Worm (Caenorhabditis elegans) whole organism, young adult: Measurements from ENCODE around the gene bca-1.
A peak's percentile ranks its signal among the peaks of the same experiment; 100 is the strongest.

Experiments used
- B0019.2 ChIP-seq: fragments of 200-800 bp; sonication (Bioruptor generic); conservative IDR thresholded peaks from 2 replicates; pipeline ENCODE4 v1.3.6; 2022; ENCODE audit warnings: missing genetic modification reagents, missing genetic modification characterization, missing compliant biosample characterization
- B0035.1 ChIP-seq: sonication (generic microtip); optimal IDR thresholded peaks from 2 replicates; lab custom pipeline; 2016; ENCODE audit warnings: missing genetic modification characterization, mild to moderate bottlenecking, missing compliant biosample characterization, missing genotype, missing genetic modification reagents
- C17E4.6 ChIP-seq: fragments of 200-800 bp; sonication (Bioruptor generic); IDR thresholded peaks from 2 replicates; pipeline ENCODE4 v1.3.6; 2022; ENCODE audit warnings: missing genetic modification reagents, missing genetic modification characterization, missing compliant biosample characterization
- F23B12.7 ChIP-seq: sonication (generic microtip); optimal IDR thresholded peaks from 2 replicates; lab custom pipeline; 2017; ENCODE audit warnings: missing genetic modification characterization, mild to moderate bottlenecking, missing compliant biosample characterization, antibody characterized with exemption, moderate library complexity; ENCODE audit not compliant: insufficient read depth
- F33H1.4 ChIP-seq: fragments of 200-800 bp; sonication (Bioruptor generic); IDR thresholded peaks from 2 replicates; pipeline ENCODE4 v1.3.6; 2022; ENCODE audit warnings: missing genetic modification reagents, missing genetic modification characterization, missing compliant biosample characterization
- K12H6.12 ChIP-seq: fragments of 200-800 bp; sonication (Bioruptor generic); optimal IDR thresholded peaks from 2 replicates; lab custom pipeline; 2018; ENCODE audit warnings: mild to moderate bottlenecking, missing genetic modification characterization, missing compliant biosample characterization
- T07F8.4 ChIP-seq: sonication (generic microtip); optimal IDR thresholded peaks from 2 replicates; lab custom pipeline; 2016; ENCODE audit warnings: mild to moderate bottlenecking, missing genetic modification characterization, moderate library complexity, missing compliant biosample characterization
- Y53G8AR.9 ChIP-seq: fragments of 200-800 bp; sonication (Bioruptor generic); conservative IDR thresholded peaks from 2 replicates; pipeline ENCODE4 v1.3.6; 2022; ENCODE audit warnings: missing genetic modification reagents, missing genetic modification characterization, missing compliant biosample characterization
- ZK185.1 ChIP-seq: sonication (generic microtip); optimal IDR thresholded peaks from 2 replicates; lab custom pipeline; 2016; ENCODE audit warnings: mild to moderate bottlenecking, missing genetic modification characterization, missing compliant biosample characterization; ENCODE audit not compliant: poor library complexity, severe bottlenecking
- akir-1 ChIP-seq: fragments of 200-800 bp; sonication (Bioruptor generic); optimal IDR thresholded peaks from 2 replicates; lab custom pipeline; 2018; ENCODE audit warnings: mild to moderate bottlenecking, missing genetic modification characterization, moderate library complexity, missing compliant biosample characterization
- aptf-2 ChIP-seq: fragments of 200-800 bp; sonication (Bioruptor generic); conservative IDR thresholded peaks from 2 replicates; pipeline ENCODE4 v1.3.6; 2022; ENCODE audit warnings: missing genetic modification reagents, missing genetic modification characterization, missing compliant biosample characterization
- athp-1 ChIP-seq: sonication (generic microtip); optimal IDR thresholded peaks from 2 replicates; lab custom pipeline; 2017; ENCODE audit warnings: mild to moderate bottlenecking, missing genetic modification characterization, missing compliant biosample characterization
- attf-5 ChIP-seq: fragments of 200-800 bp; sonication (Bioruptor generic); optimal IDR thresholded peaks from 2 replicates; lab custom pipeline; 2018; ENCODE audit warnings: mild to moderate bottlenecking, missing genetic modification characterization, missing compliant biosample characterization
- cebp-2 ChIP-seq: fragments of 200-800 bp; sonication (Bioruptor generic); IDR thresholded peaks from 2 replicates; pipeline ENCODE4 v1.3.6; 2022; ENCODE audit warnings: missing genetic modification characterization, missing compliant biosample characterization
- ceh-27 ChIP-seq: fragments of 200-800 bp; sonication (Bioruptor generic); optimal IDR thresholded peaks from 2 replicates; lab custom pipeline; 2018; ENCODE audit warnings: mild to moderate bottlenecking, missing genetic modification characterization, moderate library complexity, missing compliant biosample characterization
- ceh-40 ChIP-seq: fragments of 200-800 bp; sonication (Bioruptor generic); IDR thresholded peaks from 2 replicates; pipeline ENCODE4 v1.3.6; 2022; ENCODE audit warnings: missing genetic modification characterization, missing compliant biosample characterization
- ceh-58 ChIP-seq: fragments of 200-800 bp; sonication (Bioruptor generic); IDR thresholded peaks from 2 replicates; pipeline ENCODE4 v1.3.6; 2022; ENCODE audit warnings: missing genetic modification characterization, missing compliant biosample characterization
- ceh-79 ChIP-seq: sonication (generic microtip); optimal IDR thresholded peaks from 2 replicates; lab custom pipeline; 2017; ENCODE audit warnings: mild to moderate bottlenecking, missing genetic modification characterization, missing compliant biosample characterization
- ceh-91 ChIP-seq: fragments of 200-800 bp; sonication (Bioruptor generic); IDR thresholded peaks from 2 replicates; pipeline ENCODE4 v1.3.6; 2022; ENCODE audit warnings: missing genetic modification reagents, missing genetic modification characterization, missing compliant biosample characterization
- chd-7 ChIP-seq: sonication (generic microtip); optimal IDR thresholded peaks from 2 replicates; lab custom pipeline; 2016; ENCODE audit warnings: mild to moderate bottlenecking, missing genetic modification characterization, moderate library complexity, missing compliant biosample characterization
- dpl-1 ChIP-seq: fragments of 150-350 bp; optimal IDR thresholded peaks from 2 replicates; lab custom pipeline; 2014; ENCODE audit warnings: missing biosample characterization, missing genetic modification reagents, missing genetic modification characterization
- efl-1 ChIP-seq: fragments of 150-350 bp; optimal IDR thresholded peaks from 2 replicates; lab custom pipeline; 2014; ENCODE audit warnings: missing biosample characterization, missing genetic modification reagents, missing genetic modification characterization
- ekl-4 ChIP-seq: fragments of 200-800 bp; sonication (Bioruptor generic); IDR thresholded peaks from 2 replicates; pipeline ENCODE4 v1.3.6; 2022; ENCODE audit warnings: missing genetic modification reagents, missing genetic modification characterization, missing compliant biosample characterization
- gei-17 ChIP-seq: fragments of 200-800 bp; sonication (Bioruptor generic); optimal IDR thresholded peaks from 2 replicates; lab custom pipeline; 2018; ENCODE audit warnings: mild to moderate bottlenecking, missing genetic modification characterization, missing compliant biosample characterization
- him-1 ChIP-seq: sonication (generic microtip); optimal IDR thresholded peaks from 2 replicates; lab custom pipeline; 2016; ENCODE audit warnings: missing genotype, missing genetic modification reagents, missing genetic modification characterization, missing compliant biosample characterization
- hlh-12 ChIP-seq: sonication (generic microtip); optimal IDR thresholded peaks from 2 replicates; lab custom pipeline; 2016; ENCODE audit warnings: missing genetic modification characterization, missing compliant biosample characterization
- hmg-1.2 ChIP-seq: fragments of 200-800 bp; sonication (Bioruptor generic); IDR thresholded peaks from 2 replicates; pipeline ENCODE4 v1.3.6; 2022; ENCODE audit warnings: missing genetic modification reagents, missing genetic modification characterization, missing compliant biosample characterization
- lag-1 ChIP-seq: fragments of 200-800 bp; sonication (Bioruptor generic); IDR thresholded peaks from 2 replicates; pipeline ENCODE4 v1.3.6; 2022; ENCODE audit warnings: missing genetic modification reagents, missing genetic modification characterization, missing compliant biosample characterization
- let-526 ChIP-seq: fragments of 200-800 bp; sonication (Bioruptor generic); IDR thresholded peaks from 2 replicates; pipeline ENCODE4 v1.3.6; 2022; ENCODE audit warnings: missing genetic modification reagents, missing genetic modification characterization, missing compliant biosample characterization
- let-607 ChIP-seq, 2 experiments: fragments of 200-800 bp in 1 of 2; sonication (Bioruptor generic) in 1 of 2; sonication (generic microtip) in 1 of 2; optimal IDR thresholded peaks; 2 replicates each; lab custom pipeline; 2016 to 2018; ENCODE audit warnings: mild to moderate bottlenecking in 2 of 2, missing compliant biosample characterization in 2 of 2, missing genetic modification characterization in 2 of 2, moderate library complexity in 2 of 2, missing genotype in 1 of 2
- lin-26 ChIP-seq: fragments of 200-800 bp; sonication (Bioruptor generic); IDR thresholded peaks from 2 replicates; pipeline ENCODE4 v1.3.6; 2022; ENCODE audit warnings: missing genetic modification reagents, missing genetic modification characterization, missing compliant biosample characterization
- lin-40 ChIP-seq: sonication (generic microtip); optimal IDR thresholded peaks from 2 replicates; lab custom pipeline; 2016; ENCODE audit warnings: missing genetic modification characterization, mild to moderate bottlenecking, missing compliant biosample characterization, missing genotype, missing genetic modification reagents
- lsy-27 ChIP-seq: sonication (generic microtip); optimal IDR thresholded peaks from 2 replicates; lab custom pipeline; 2017; ENCODE audit warnings: missing genetic modification characterization, mild to moderate bottlenecking, missing compliant biosample characterization, antibody characterized with exemption, missing genotype, borderline replicate concordance; ENCODE audit not compliant: insufficient read depth
- mel-28 ChIP-seq: sonication (generic microtip); optimal IDR thresholded peaks from 2 replicates; lab custom pipeline; 2016; ENCODE audit warnings: borderline replicate concordance, mild to moderate bottlenecking, missing genetic modification characterization, missing compliant biosample characterization
- nfya-1 ChIP-seq: sonication (generic microtip); optimal IDR thresholded peaks from 2 replicates; lab custom pipeline; 2017; ENCODE audit warnings: antibody characterized with exemption, missing compliant biosample characterization, missing genetic modification characterization, borderline replicate concordance; ENCODE audit not compliant: insufficient read depth
- nfya-2 ChIP-seq: fragments of 200-800 bp; sonication (Bioruptor generic); IDR thresholded peaks from 2 replicates; pipeline ENCODE4 v1.3.6; 2022; ENCODE audit warnings: missing genetic modification reagents, missing genetic modification characterization, missing compliant biosample characterization
- nhr-90 ChIP-seq: sonication (generic microtip); optimal IDR thresholded peaks from 2 replicates; lab custom pipeline; 2016; ENCODE audit warnings: missing genotype, mild to moderate bottlenecking, missing genetic modification characterization, missing compliant biosample characterization
- pbrm-1 ChIP-seq: fragments of 200-800 bp; sonication (Bioruptor generic); IDR thresholded peaks from 2 replicates; pipeline ENCODE4 v1.3.6; 2022; ENCODE audit warnings: missing genetic modification reagents, missing genetic modification characterization, missing compliant biosample characterization
- rcor-1 ChIP-seq: fragments of 200-800 bp; sonication (Bioruptor generic); IDR thresholded peaks from 2 replicates; pipeline ENCODE4 v1.3.6; 2022; ENCODE audit warnings: missing genetic modification reagents, missing genetic modification characterization, missing compliant biosample characterization
- repo-1 ChIP-seq: sonication (generic microtip); optimal IDR thresholded peaks from 2 replicates; lab custom pipeline; 2017; ENCODE audit warnings: mild to moderate bottlenecking, missing genetic modification characterization, missing compliant biosample characterization
- sdz-38 ChIP-seq: sonication (generic microtip); optimal IDR thresholded peaks from 2 replicates; lab custom pipeline; 2016; ENCODE audit warnings: missing genotype, missing genetic modification characterization, missing compliant biosample characterization
- snpc-1.1 ChIP-seq: sonication (generic microtip); optimal IDR thresholded peaks from 2 replicates; lab custom pipeline; 2017; ENCODE audit warnings: missing genetic modification characterization, mild to moderate bottlenecking, missing compliant biosample characterization, antibody characterized with exemption, moderate library complexity, missing genotype, missing genetic modification reagents; ENCODE audit not compliant: insufficient read depth
- snpc-3.4 ChIP-seq: sonication (generic microtip); optimal IDR thresholded peaks from 2 replicates; lab custom pipeline; 2017; ENCODE audit warnings: missing genetic modification characterization, mild to moderate bottlenecking, missing compliant biosample characterization, antibody characterized with exemption, moderate library complexity, missing genotype, missing genetic modification reagents
- tbp1 ChIP-seq: fragments of 200-800 bp; sonication (Bioruptor generic); optimal IDR thresholded peaks from 2 replicates; lab custom pipeline; 2018; ENCODE audit warnings: mild to moderate bottlenecking, missing genetic modification characterization, missing compliant biosample characterization
- tlf-1 ChIP-seq: fragments of 200-800 bp; sonication (Bioruptor generic); optimal IDR thresholded peaks from 2 replicates; lab custom pipeline; 2018; ENCODE audit warnings: mild to moderate bottlenecking, missing genetic modification characterization, missing compliant biosample characterization
- ztf-18 ChIP-seq: sonication (generic microtip); optimal IDR thresholded peaks from 2 replicates; lab custom pipeline; 2016; ENCODE audit warnings: missing genotype, mild to moderate bottlenecking, missing genetic modification characterization, missing compliant biosample characterization
- ztf-26 ChIP-seq: sonication (generic microtip); optimal IDR thresholded peaks from 2 replicates; lab custom pipeline; 2017; ENCODE audit warnings: missing genetic modification characterization, missing compliant biosample characterization
- ztf-6 ChIP-seq: fragments of 200-800 bp; sonication (Bioruptor generic); IDR thresholded peaks from 2 replicates; pipeline ENCODE4 v1.3.6; 2022; ENCODE audit warnings: missing genetic modification reagents, missing genetic modification characterization, missing compliant biosample characterization

bca-1 gene

DNA sequence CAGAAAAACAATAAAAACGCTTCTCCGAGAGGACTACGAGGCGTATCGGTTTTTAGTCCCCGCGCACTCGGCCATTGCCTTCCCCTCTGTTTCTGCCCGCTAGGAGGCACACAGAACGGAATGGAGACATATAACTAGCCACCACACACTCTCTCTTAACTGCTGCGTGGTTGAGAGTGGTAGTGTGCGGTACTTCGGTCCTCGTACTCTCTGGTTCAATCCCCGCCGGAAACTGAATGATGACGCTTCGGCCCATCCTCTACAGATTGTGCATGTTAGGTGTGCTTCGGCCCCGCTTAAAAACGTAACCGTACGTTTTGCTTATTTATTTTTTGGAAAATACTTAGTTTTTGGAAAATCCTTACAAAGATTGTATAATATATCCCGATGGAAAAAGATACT is 3.1 kb upstream of the bca-1 start, which contains the start of gene T13C5.6 (continued):
- TF ChIP-seq ztf-18 (tag; lab: Kevin White, UChicago) = peak; percentile 77
- TF ChIP-seq ceh-58 = no peak
- no peak for TF ChIP-seq B0019.2
- peak; percentile 20 for TF ChIP-seq hlh-12 (tag; lab: Kevin White, UChicago)
- TF ChIP-seq ceh-27 (GFP tag; lab: Kevin White, UChicago) = peak; percentile 97
- TF ChIP-seq lin-26 (GFP tag; lab: Robert Waterston, UW) = peak; percentile 78
- no peak for TF ChIP-seq efl-1
- TF ChIP-seq pbrm-1 = peak; percentile 81
- TF ChIP-seq snpc-3.4 (tag; lab: Kevin White, UChicago) = peak; percentile 58
- TF ChIP-seq ztf-26 (tag; lab: Kevin White, UChicago) = peak; percentile 80
- peak; percentile 93 for TF ChIP-seq repo-1
- peak; percentile 67 for TF ChIP-seq ceh-79 (tag; lab: Kevin White, UChicago)
- TF ChIP-seq Y53G8AR.9 (GFP tag; lab: Robert Waterston, UW) = peak; percentile 72; the same call in 1 of the 2 replicates
- peak; percentile 87 for TF ChIP-seq ekl-4 (GFP tag; lab: Robert Waterston, UW)
- peak; percentile 79 for TF ChIP-seq akir-1
- TF ChIP-seq B0035.1 (tag; lab: Kevin White, UChicago) = peak; percentile 88
- TF ChIP-seq F33H1.4 (GFP tag; lab: Robert Waterston, UW) = peak; percentile 21; the same call in 1 of the 2 replicates
- TF ChIP-seq chd-7 (tag; lab: Kevin White, UChicago) = peak; percentile 93
- peak; percentile 72 for TF ChIP-seq athp-1 (tag; lab: Kevin White, UChicago)
- TF ChIP-seq cebp-2 = peak; percentile 93
- TF ChIP-seq him-1 (tag; lab: Kevin White, UChicago) = peak; percentile 49
- TF ChIP-seq mel-28 (tag; lab: Kevin White, UChicago) = peak; percentile 70
- TF ChIP-seq aptf-2 (GFP tag; lab: Robert Waterston, UW) = peak; percentile 83
- 0 out of 2 replicates have a peak, but pooled peaks have one; percentile 37 for TF ChIP-seq nfya-2 (GFP tag; lab: Robert Waterston, UW)
- TF ChIP-seq K12H6.12 (tag; lab: Kevin White, UChicago) = peak; percentile 95
- TF ChIP-seq ceh-40 = no peak
- peak; percentile 89 for TF ChIP-seq attf-5 (GFP tag; lab: Kevin White, UChicago)
- TF ChIP-seq C17E4.6 (GFP tag; lab: Robert Waterston, UW) = peak; percentile 26; the same call in 1 of the 2 replicates
- peak; percentile 91 for TF ChIP-seq nhr-90 (tag; lab: Kevin White, UChicago)
- peak; percentile 80 to 84 for TF ChIP-seq let-607 (tag; optimal IDR thresholded peaks at IDR 0.05; lab: Kevin White, UChicago)
- peak; percentile 82 for TF ChIP-seq hmg-1.2 (GFP tag; lab: Robert Waterston, UW)
- TF ChIP-seq ztf-6 (GFP tag; lab: Robert Waterston, UW) = 0 out of 2 replicates have a peak, but pooled peaks have one; percentile 58
- peak; percentile 87; the same call in 1 of the 2 replicates for TF ChIP-seq let-526 (GFP tag; lab: Robert Waterston, UW)
- TF ChIP-seq lag-1 (GFP tag; lab: Robert Waterston, UW) = no peak
- no peak for TF ChIP-seq ceh-91
- no peak for TF ChIP-seq snpc-1.1
- TF ChIP-seq F23B12.7 = peak; percentile 84

DNA sequence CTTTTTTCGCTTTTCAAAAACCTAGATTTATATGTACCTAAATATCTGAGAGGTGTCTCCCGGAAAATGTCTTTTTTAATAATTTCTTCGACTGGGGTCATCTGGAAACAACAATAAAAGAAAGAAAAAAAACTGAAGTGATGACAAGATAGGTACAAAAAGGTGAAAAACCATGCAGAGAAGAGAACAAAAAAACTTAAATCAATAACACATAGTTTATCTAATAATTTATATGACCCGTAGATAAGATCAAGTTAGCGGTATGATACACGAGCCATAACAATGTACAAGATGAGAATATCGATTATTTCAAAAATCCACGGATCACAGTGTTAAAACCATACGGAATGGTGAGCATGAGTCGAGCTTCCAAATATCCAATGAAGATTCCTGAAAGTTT is 1.8 kb upstream of the bca-1 start, which contains the start of gene mtp-18:
Gene mtp-18 (minus strand): TSS at position 101 of the 400 bp plus-strand sequence.
- TF ChIP-seq akir-1 (no peak), ztf-18 (tag; lab: Kevin White, UChicago) (no peak), gei-17 (GFP tag; lab: Kevin White, UChicago) (no peak), rcor-1 (no peak), T07F8.4 (tag; lab: Kevin White, UChicago) (no peak), tlf-1 (GFP tag; lab: Kevin White, UChicago) (no peak), sdz-38 (tag; lab: Kevin White, UChicago) (no peak), let-526 (GFP tag; lab: Robert Waterston, UW) (no peak), ZK185.1 (tag; lab: Kevin White, UChicago) (no peak), nfya-1 (tag; lab: Kevin White, UChicago) (no peak), dpl-1 (GFP tag; lab: Kevin White, UChicago) (no peak), lsy-27 (tag; lab: Kevin White, UChicago) (no peak), ekl-4 (GFP tag; lab: Robert Waterston, UW) (no peak), snpc-1.1 (no peak), lin-40 (tag; lab: Kevin White, UChicago) (no peak), B0019.2 (no peak), tbp1 (GFP tag; lab: Kevin White, UChicago) (no peak)
